Fruit fly (Drosophila melanogaster) whole organism, embryonic: ENCODE results near the gene ND-18.

Experiments used
- CG10654 ChIP-seq: fragments of 200-800 bp; sonication (Bioruptor generic); optimal IDR thresholded peaks from 2 replicates; lab custom pipeline; 2016; ENCODE audit warnings: missing biosample characterization, missing genetic modification characterization
- CG10959 ChIP-seq: fragments of 200-800 bp; sonication (Bioruptor generic); IDR thresholded peaks from 2 replicates; pipeline ENCODE4 v1.3.6; 2022; ENCODE audit warnings: missing biosample characterization, missing genetic modification characterization
- CG1647 ChIP-seq: fragments of 200-800 bp; sonication (Bioruptor generic); optimal IDR thresholded peaks from 3 replicates; lab custom pipeline; 2016; ENCODE audit warnings: missing biosample characterization, missing genetic modification characterization
- CG18476 ChIP-seq: fragments of 200-800 bp; sonication (Bioruptor generic); optimal IDR thresholded peaks from 2 replicates; lab custom pipeline; 2016; ENCODE audit warnings: missing biosample characterization, mild to moderate bottlenecking, missing genetic modification characterization
- CG2712 ChIP-seq: fragments of 200-800 bp; optimal IDR thresholded peaks from 3 replicates; lab custom pipeline; 2019; ENCODE audit warnings: missing biosample characterization, mild to moderate bottlenecking, missing genetic modification characterization, moderate library complexity
- CG31388 ChIP-seq: fragments of 200-800 bp; sonication (Bioruptor generic); optimal IDR thresholded peaks from 2 replicates; lab custom pipeline; 2016; ENCODE audit warnings: missing biosample characterization, missing genetic modification characterization
- CG3163 ChIP-seq: fragments of 200-800 bp; sonication (Bioruptor generic); optimal IDR thresholded peaks from 3 replicates; lab custom pipeline; 2016; ENCODE audit warnings: missing biosample characterization, missing genetic modification characterization
- CG34376 ChIP-seq: fragments of 200-800 bp; sonication (Bioruptor generic); optimal IDR thresholded peaks from 2 replicates; lab custom pipeline; 2018; ENCODE audit warnings: missing biosample characterization, mild to moderate bottlenecking, missing genetic modification characterization
- CG4707 ChIP-seq: fragments of 200-800 bp; sonication (Bioruptor generic); optimal IDR thresholded peaks from 2 replicates; lab custom pipeline; 2018; ENCODE audit warnings: missing biosample characterization, mild to moderate bottlenecking, missing genetic modification characterization, moderate library complexity
- CG6175 ChIP-seq: fragments of 200-800 bp; sonication (Bioruptor generic); IDR thresholded peaks from 3 replicates; pipeline ENCODE4 v1.3.6; 2022; ENCODE audit warnings: missing biosample characterization, missing genetic modification characterization
- CG6683 ChIP-seq: fragments of 200-800 bp; sonication (Bioruptor generic); optimal IDR thresholded peaks from 2 replicates; lab custom pipeline; 2017; ENCODE audit warnings: missing biosample characterization, mild to moderate bottlenecking, missing genetic modification characterization, missing genetic modification reagents
- CG6791 ChIP-seq: fragments of 200-800 bp; sonication (Bioruptor generic); IDR thresholded peaks from 3 replicates; pipeline ENCODE4 v1.3.6; 2022; ENCODE audit warnings: missing biosample characterization, missing genetic modification characterization; ENCODE audit not compliant: partially characterized antibody
- CkIIα-i1 ChIP-seq: fragments of 200-800 bp; sonication (Bioruptor generic); IDR thresholded peaks from 2 replicates; pipeline ENCODE4 v1.3.6; 2022; ENCODE audit warnings: missing biosample characterization, missing genetic modification characterization
- Deaf1 ChIP-seq: fragments of 200-800 bp; optimal IDR thresholded peaks from 3 replicates; lab custom pipeline; 2019; ENCODE audit warnings: missing biosample characterization, mild to moderate bottlenecking, missing genetic modification characterization, moderate library complexity
- Dip2 ChIP-seq: fragments of 200-800 bp; sonication (Bioruptor generic); IDR thresholded peaks from 2 replicates; pipeline ENCODE4 v1.3.6; 2022; ENCODE audit warnings: missing biosample characterization, missing genetic modification characterization
- Doc3 ChIP-seq: fragments of 200-800 bp; sonication (Bioruptor generic); IDR thresholded peaks from 3 replicates; pipeline ENCODE4 v1.3.6; 2022; ENCODE audit warnings: missing biosample characterization, missing genetic modification characterization; ENCODE audit not compliant: partially characterized antibody
- Dp ChIP-seq: fragments of 200-800 bp; sonication (Bioruptor generic); optimal IDR thresholded peaks from 2 replicates; lab custom pipeline; 2018; ENCODE audit warnings: missing biosample characterization, mild to moderate bottlenecking, missing genetic modification characterization, moderate library complexity
- Gsc ChIP-seq: fragments of 200-800 bp; sonication (Bioruptor generic); IDR thresholded peaks from 2 replicates; pipeline ENCODE4 v1.3.6; 2022; ENCODE audit warnings: missing biosample characterization, missing genetic modification characterization
- HLH3B ChIP-seq: fragments of 200-800 bp; sonication (Bioruptor generic); IDR thresholded peaks from 2 replicates; pipeline ENCODE4 v1.3.6; 2022; ENCODE audit warnings: missing biosample characterization, missing genetic modification characterization
- Hey ChIP-seq: fragments of 200-800 bp; sonication (Bioruptor generic); optimal IDR thresholded peaks from 3 replicates; lab custom pipeline; 2018; ENCODE audit warnings: missing biosample characterization, mild to moderate bottlenecking, missing genetic modification characterization
- Kr ChIP-seq: fragments of 200-800 bp; sonication (Bioruptor generic); optimal IDR thresholded peaks from 2 replicates; lab custom pipeline; 2017; ENCODE audit warnings: missing biosample characterization, mild to moderate bottlenecking, missing genetic modification characterization
- MTF-1 ChIP-seq: fragments of 200-800 bp; sonication (Bioruptor generic); optimal IDR thresholded peaks from 2 replicates; lab custom pipeline; 2018; ENCODE audit warnings: missing biosample characterization, mild to moderate bottlenecking, missing genetic modification characterization, borderline replicate concordance
- Poxn ChIP-seq: fragments of 200-800 bp; sonication (Bioruptor generic); IDR thresholded peaks from 2 replicates; pipeline ENCODE4 v1.3.6; 2022; ENCODE audit warnings: missing biosample characterization, missing genetic modification characterization
- Side ChIP-seq: fragments of 200-800 bp; sonication (Bioruptor generic); optimal IDR thresholded peaks from 2 replicates; lab custom pipeline; 2016; ENCODE audit warnings: missing biosample characterization, missing genetic modification characterization
- Sry-δ ChIP-seq: fragments of 200-800 bp; sonication (Bioruptor generic); optimal IDR thresholded peaks from 2 replicates; lab custom pipeline; 2016; ENCODE audit warnings: missing biosample characterization, missing genetic modification characterization
- Stat92E ChIP-seq, 3 experiments: fragments of >200 bp in 2 of 3; fragments of 200-800 bp in 1 of 3; sonication (Bioruptor generic) in 1 of 3; optimal IDR thresholded peaks; 2 replicates each; lab custom pipeline; 2017 to 2019; ENCODE audit warnings: missing biosample characterization in 3 of 3, missing genetic modification characterization in 3 of 3, mild to moderate bottlenecking in 1 of 3, moderate library complexity in 1 of 3
- ac ChIP-seq: fragments of 200-800 bp; sonication (Bioruptor generic); optimal IDR thresholded peaks from 3 replicates; lab custom pipeline; 2017; ENCODE audit warnings: missing biosample characterization, mild to moderate bottlenecking, missing genetic modification characterization
- ase ChIP-seq: fragments of 200-800 bp; sonication (Bioruptor generic); IDR thresholded peaks from 3 replicates; pipeline ENCODE4 v1.3.6; 2022; ENCODE audit warnings: missing biosample characterization, missing genetic modification characterization
- az2 ChIP-seq: fragments of 200-800 bp; sonication (Bioruptor generic); optimal IDR thresholded peaks from 3 replicates; lab custom pipeline; 2016; ENCODE audit warnings: missing biosample characterization, missing genetic modification characterization
- bsh ChIP-seq, 2 experiments: fragments of 200-800 bp; sonication (Bioruptor generic); optimal IDR thresholded peaks; 2 replicates each; lab custom pipeline; 2017 to 2018; ENCODE audit warnings: mild to moderate bottlenecking in 2 of 2, missing biosample characterization in 2 of 2, missing genetic modification characterization in 2 of 2, moderate library complexity in 1 of 2
- cato ChIP-seq: fragments of 200-800 bp; sonication (Bioruptor generic); optimal IDR thresholded peaks from 2 replicates; lab custom pipeline; 2016; ENCODE audit warnings: missing biosample characterization, missing genetic modification characterization, borderline replicate concordance
- crol ChIP-seq: fragments of 200-800 bp; sonication (Bioruptor generic); IDR thresholded peaks from 2 replicates; pipeline ENCODE4 v1.3.6; 2022; ENCODE audit warnings: missing biosample characterization, missing genetic modification characterization
- disco-r ChIP-seq: fragments of 200-800 bp; sonication (Bioruptor generic); optimal IDR thresholded peaks from 2 replicates; lab custom pipeline; 2016; ENCODE audit warnings: missing biosample characterization, missing genetic modification characterization
- en ChIP-seq: fragments of 200-800 bp; sonication (Bioruptor generic); optimal IDR thresholded peaks from 2 replicates; lab custom pipeline; 2016; ENCODE audit warnings: missing biosample characterization, missing genetic modification characterization
- fd3F ChIP-seq: fragments of 200-800 bp; sonication (Bioruptor generic); optimal IDR thresholded peaks from 2 replicates; lab custom pipeline; 2018; ENCODE audit warnings: missing biosample characterization, mild to moderate bottlenecking, missing genetic modification characterization, moderate library complexity
- fu2 ChIP-seq: fragments of 200-800 bp; sonication (Bioruptor generic); optimal IDR thresholded peaks from 2 replicates; lab custom pipeline; 2016; ENCODE audit warnings: missing biosample characterization, missing genetic modification characterization
- gt ChIP-seq: fragments of 200-800 bp; sonication (Bioruptor generic); IDR thresholded peaks from 2 replicates; pipeline ENCODE4 v1.3.6; 2022; ENCODE audit warnings: missing biosample characterization, missing genetic modification characterization
- luna ChIP-seq: fragments of 200-800 bp; sonication (Bioruptor generic); optimal IDR thresholded peaks from 2 replicates; lab custom pipeline; 2016; ENCODE audit warnings: missing biosample characterization, missing genetic modification characterization
- nerfin-2 ChIP-seq: fragments of 200-800 bp; sonication (Bioruptor generic); IDR thresholded peaks from 2 replicates; pipeline ENCODE4 v1.3.6; 2022; ENCODE audit warnings: missing biosample characterization, missing genetic modification characterization; ENCODE audit not compliant: partially characterized antibody
- nom ChIP-seq: fragments of 200-800 bp; sonication (Bioruptor generic); optimal IDR thresholded peaks from 2 replicates; lab custom pipeline; 2017; ENCODE audit warnings: missing biosample characterization, missing genetic modification characterization, mild to moderate bottlenecking, moderate library complexity, missing genetic modification reagents
- otp ChIP-seq: fragments of 200-800 bp; sonication (Bioruptor generic); IDR thresholded peaks from 3 replicates; pipeline ENCODE4, ENCODE4 v1.3.6; 2022; ENCODE audit warnings: missing biosample characterization, missing genetic modification characterization
- pros ChIP-seq: fragments of 200-800 bp; sonication (Bioruptor generic); optimal IDR thresholded peaks from 3 replicates; lab custom pipeline; 2019; ENCODE audit warnings: missing biosample characterization, mild to moderate bottlenecking, missing genetic modification characterization, moderate library complexity
- psq ChIP-seq: fragments of 200-800 bp; sonication (Bioruptor generic); optimal IDR thresholded peaks from 2 replicates; lab custom pipeline; 2017; ENCODE audit warnings: missing biosample characterization, missing genetic modification characterization
- sd ChIP-seq: fragments of 200-800 bp; sonication (Bioruptor generic); optimal IDR thresholded peaks from 3 replicates; lab custom pipeline; 2018; ENCODE audit warnings: missing biosample characterization, mild to moderate bottlenecking, missing genetic modification characterization, moderate library complexity
- tll ChIP-seq, 2 experiments: fragments of 200-800 bp in 1 of 2; fragments of >200 bp in 1 of 2; sonication (Bioruptor generic) in 1 of 2; optimal IDR thresholded peaks; 2 replicates each; lab custom pipeline; 2017 to 2019; ENCODE audit warnings: missing biosample characterization in 2 of 2, missing genetic modification characterization in 2 of 2, mild to moderate bottlenecking in 1 of 2, moderate library complexity in 1 of 2
- toy ChIP-seq: fragments of 200-800 bp; sonication (Bioruptor generic); IDR thresholded peaks from 2 replicates; pipeline ENCODE4 v1.3.6; 2022; ENCODE audit warnings: missing biosample characterization, missing genetic modification characterization
- wdn ChIP-seq: fragments of 200-800 bp; sonication (Bioruptor generic); IDR thresholded peaks from 2 replicates; pipeline ENCODE4 v1.3.6; 2022; ENCODE audit warnings: missing biosample characterization, missing genetic modification characterization
- z ChIP-seq: fragments of 200-800 bp; sonication (Bioruptor generic); IDR thresholded peaks from 3 replicates; pipeline ENCODE4 v1.3.6; 2022; ENCODE audit warnings: missing biosample characterization, missing genetic modification characterization

Gene ND-18

DNA sequence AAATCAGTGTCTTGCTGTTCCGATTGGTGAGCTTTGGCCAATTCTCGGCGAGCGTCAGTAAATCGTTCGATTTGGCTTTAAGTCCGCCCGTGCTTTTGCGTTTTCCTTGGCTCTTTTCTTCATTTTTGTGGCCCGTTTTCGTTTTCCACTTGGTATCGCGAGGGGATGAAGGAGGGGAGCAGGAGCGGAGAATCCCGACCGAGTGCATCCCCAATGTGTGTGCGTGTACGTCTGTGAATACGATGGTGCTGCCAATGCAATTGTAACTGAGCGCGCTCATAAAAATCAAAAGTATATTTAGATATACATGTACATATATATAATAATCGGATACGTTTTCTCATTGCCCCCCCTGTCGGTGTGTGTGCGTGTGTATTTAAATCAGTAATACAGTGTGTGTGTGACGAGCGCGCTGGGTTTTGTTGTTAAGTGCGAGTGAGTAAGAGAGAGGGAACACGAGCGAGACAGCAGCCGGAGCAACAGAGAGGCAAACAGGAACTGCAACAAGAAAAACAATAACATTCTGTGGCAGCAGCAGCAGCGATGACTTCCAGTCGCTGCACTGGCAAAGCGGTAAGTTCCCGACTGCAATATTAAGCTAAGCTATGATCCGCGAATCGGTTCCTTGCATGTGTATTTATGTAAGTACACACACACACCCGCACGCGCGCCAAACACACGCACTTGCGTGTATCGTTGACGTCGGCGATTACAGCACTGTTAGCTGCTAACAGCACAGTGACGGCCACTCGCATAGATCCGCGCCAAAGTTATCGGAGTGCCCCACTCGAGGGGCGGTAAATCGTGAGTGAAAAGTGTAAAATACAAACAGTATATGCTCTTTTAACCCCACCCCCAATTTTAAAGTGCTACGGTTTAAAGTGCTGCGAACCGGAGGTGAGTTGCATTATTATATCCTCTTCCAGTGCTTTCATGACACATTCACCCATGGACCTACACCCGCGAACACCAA, 3.7 kb downstream of the ND-18 start (continued):
- no peak for TF ChIP-seq CG31388
- TF ChIP-seq Poxn (GFP tag; lab: Robert Waterston, UW), result no peak
- peak; percentile 35 for TF ChIP-seq az2 (GFP tag; lab: Kevin White, UChicago)
- no peak for TF ChIP-seq luna (GFP tag; lab: Kevin White, UChicago)
- peak; percentile 62 for TF ChIP-seq Side (GFP tag; lab: Kevin White, UChicago)
- peak; percentile 1 to 48 for TF ChIP-seq bsh (GFP tag; optimal IDR thresholded peaks at IDR 0.05; lab: Kevin White, UChicago)
- TF ChIP-seq Doc3 (GFP tag; lab: Robert Waterston, UW), result no peak; the same call in 2 of the 3 replicates
- no peak for TF ChIP-seq CG6791
- TF ChIP-seq gt (GFP tag; lab: Robert Waterston, UW), result no peak
- no peak for TF ChIP-seq CG4707 (GFP tag; lab: Kevin White, UChicago)
- no peak for TF ChIP-seq Hey (tag; lab: Kevin White, UChicago)
- TF ChIP-seq fd3F (GFP tag; lab: Kevin White, UChicago), result peak; percentile 45
- TF ChIP-seq MTF-1 (GFP tag; lab: Kevin White, UChicago), result peak; percentile 24
- peak; percentile 47; the same call in 1 of the 2 replicates for TF ChIP-seq HLH3B (GFP tag; lab: Robert Waterston, UW)
- TF ChIP-seq Kr (GFP tag; lab: Kevin White, UChicago), result no peak
- peak; percentile 42 for TF ChIP-seq nom (GFP tag; lab: Kevin White, UChicago)
- no peak for TF ChIP-seq CG6175
- no peak for TF ChIP-seq pros (GFP tag; lab: Kevin White, UChicago)
- TF ChIP-seq ac, result peak; percentile 16
- TF ChIP-seq Sry-δ (GFP tag; lab: Kevin White, UChicago), result peak; percentile 24
- TF ChIP-seq CG10654, result peak; percentile 32
- no peak for TF ChIP-seq Gsc
- peak; percentile 20 for TF ChIP-seq CG34376 (GFP tag; lab: Kevin White, UChicago)
- peak; percentile 44 for TF ChIP-seq CG2712 (tag; lab: Kevin White, UChicago)
- no peak for TF ChIP-seq ase (GFP tag; lab: Robert Waterston, UW)
- TF ChIP-seq toy (GFP tag; lab: Robert Waterston, UW), result no peak
- no peak for TF ChIP-seq Dip2 (GFP tag; lab: Robert Waterston, UW)
- no peak for TF ChIP-seq nerfin-2 (GFP tag; lab: Robert Waterston, UW)
- no peak for TF ChIP-seq Deaf1 (tag; lab: Kevin White, UChicago)
- TF ChIP-seq CG3163, result no peak
- no peak for TF ChIP-seq CkIIα-i1 (GFP tag; lab: Robert Waterston, UW)
- TF ChIP-seq otp (GFP tag; lab: Robert Waterston, UW), result no peak
- peak; percentile 29 for TF ChIP-seq cato
- no peak for TF ChIP-seq psq (GFP tag; lab: Kevin White, UChicago)
- no peak for TF ChIP-seq CG1647
- TF ChIP-seq tll (GFP tag; optimal IDR thresholded peaks at IDR 0.05; lab: Kevin White, UChicago), result no peak
- TF ChIP-seq z (GFP tag; lab: Robert Waterston, UW), result no peak
- peak; percentile 34 for TF ChIP-seq disco-r (GFP tag; lab: Kevin White, UChicago)
- TF ChIP-seq CG18476, result no peak
- TF ChIP-seq fu2 (GFP tag; lab: Kevin White, UChicago), result peak; percentile 45
- TF ChIP-seq CG10959 (GFP tag; lab: Robert Waterston, UW), result no peak
- no peak for TF ChIP-seq Stat92E (GFP tag; optimal IDR thresholded peaks at IDR 0.05; lab: Kevin White, UChicago)
- peak; percentile 35 for TF ChIP-seq CG6683 (GFP tag; lab: Kevin White, UChicago)
- peak; percentile 19 for TF ChIP-seq en (GFP tag; lab: Kevin White, UChicago)
- 0 out of 2 replicates have a peak, but pooled peaks have one; percentile 47 for TF ChIP-seq wdn
- peak; percentile 77 for TF ChIP-seq crol (GFP tag; lab: Robert Waterston, UW)
- TF ChIP-seq Dp, result no peak
- no peak for TF ChIP-seq sd (tag; lab: Kevin White, UChicago)
